Worm (Caenorhabditis elegans) whole organism, late embryonic: ENCODE measurements around the gene nas-25.

Experiments used
- C08G9.2 ChIP-seq: sonication (generic microtip); optimal IDR thresholded peaks from 2 replicates; lab custom pipeline; 2016; ENCODE audit warnings: mild to moderate bottlenecking, missing genetic modification characterization, moderate library complexity, missing compliant biosample characterization
- Y22D7AL.16 ChIP-seq: sonication (generic microtip); optimal IDR thresholded peaks from 2 replicates; lab custom pipeline; 2016; ENCODE audit warnings: missing genetic modification characterization, missing compliant biosample characterization
- ceh-14 ChIP-seq: sonication (generic microtip); optimal IDR thresholded peaks from 2 replicates; lab custom pipeline; 2016; ENCODE audit warnings: missing genotype, missing genetic modification characterization, missing compliant biosample characterization
- ceh-22 ChIP-seq: sonication (generic microtip); optimal IDR thresholded peaks from 2 replicates; lab custom pipeline; 2017; ENCODE audit warnings: missing biosample characterization, missing genetic modification characterization
- ceh-24 ChIP-seq: sonication (generic microtip); optimal IDR thresholded peaks from 2 replicates; lab custom pipeline; 2016; ENCODE audit warnings: mild to moderate bottlenecking, missing genetic modification characterization, missing compliant biosample characterization
- ceh-31 ChIP-seq: sonication (generic microtip); optimal IDR thresholded peaks from 2 replicates; lab custom pipeline; 2016; ENCODE audit warnings: missing genetic modification characterization, missing compliant biosample characterization
- ceh-48 ChIP-seq: sonication (generic microtip); optimal IDR thresholded peaks from 2 replicates; lab custom pipeline; 2016; ENCODE audit warnings: missing genetic modification characterization, inconsistent platforms, missing compliant biosample characterization
- ceh-9 ChIP-seq: sonication (generic microtip); optimal IDR thresholded peaks from 2 replicates; lab custom pipeline; 2016; ENCODE audit warnings: mild to moderate bottlenecking, missing genetic modification characterization, inconsistent platforms, missing compliant biosample characterization
- che-1 ChIP-seq: sonication (generic microtip); optimal IDR thresholded peaks from 2 replicates; lab custom pipeline; 2016; ENCODE audit warnings: mild to moderate bottlenecking, missing genetic modification characterization, missing compliant biosample characterization
- dve-1 ChIP-seq: sonication (generic microtip); optimal IDR thresholded peaks from 2 replicates; lab custom pipeline; 2017; ENCODE audit warnings: antibody characterized with exemption, mild to moderate bottlenecking, missing genetic modification characterization, missing compliant biosample characterization
- elt-2 ChIP-seq: sonication (generic microtip); optimal IDR thresholded peaks from 2 replicates; lab custom pipeline; 2016; ENCODE audit warnings: missing genetic modification reagents, missing genetic modification characterization, missing compliant biosample characterization
- elt-4 ChIP-seq: sonication (generic microtip); optimal IDR thresholded peaks from 2 replicates; lab custom pipeline; 2016; ENCODE audit warnings: missing genetic modification characterization, missing compliant biosample characterization
- ets-4 ChIP-seq: sonication (generic microtip); optimal IDR thresholded peaks from 2 replicates; lab custom pipeline; 2016; ENCODE audit warnings: missing genetic modification characterization, missing compliant biosample characterization
- eyg-1 ChIP-seq: sonication (generic microtip); optimal IDR thresholded peaks from 2 replicates; lab custom pipeline; 2016; ENCODE audit warnings: missing genotype, missing genetic modification characterization, missing compliant biosample characterization
- fax-1 ChIP-seq: sonication (generic microtip); optimal IDR thresholded peaks from 2 replicates; lab custom pipeline; 2016; ENCODE audit warnings: missing genotype, missing genetic modification characterization, missing compliant biosample characterization
- fkh-10 ChIP-seq: fragments of 150-350 bp; optimal IDR thresholded peaks from 2 replicates; lab custom pipeline; 2014; ENCODE audit warnings: missing biosample characterization, missing genetic modification reagents, missing genetic modification characterization
- fkh-6 ChIP-seq: sonication (generic microtip); optimal IDR thresholded peaks from 2 replicates; lab custom pipeline; 2016; ENCODE audit warnings: missing genetic modification characterization, missing compliant biosample characterization
- gmeb-2 ChIP-seq: sonication (generic microtip); optimal IDR thresholded peaks from 2 replicates; lab custom pipeline; 2016; ENCODE audit warnings: missing genetic modification characterization, inconsistent platforms, missing compliant biosample characterization
- hlh-13 ChIP-seq: fragments of 200-800 bp; sonication (Bioruptor generic); optimal IDR thresholded peaks from 2 replicates; lab custom pipeline; 2018; ENCODE audit warnings: mild to moderate bottlenecking, missing genetic modification characterization, missing compliant biosample characterization
- hlh-30 ChIP-seq: sonication (generic microtip); optimal IDR thresholded peaks from 2 replicates; lab custom pipeline; 2017; ENCODE audit warnings: antibody characterized with exemption, missing genetic modification characterization, missing compliant biosample characterization; ENCODE audit not compliant: insufficient read depth
- hlh-8 ChIP-seq: sonication (generic microtip); optimal IDR thresholded peaks from 2 replicates; lab custom pipeline; 2016; ENCODE audit warnings: missing genotype, missing genetic modification characterization, missing compliant biosample characterization
- lim-6 ChIP-seq: sonication (generic microtip); optimal IDR thresholded peaks from 2 replicates; lab custom pipeline; 2016; ENCODE audit warnings: missing genetic modification characterization, missing compliant biosample characterization
- lin-11 ChIP-seq: fragments of 200-800 bp; sonication (Bioruptor generic); optimal IDR thresholded peaks from 2 replicates; lab custom pipeline; 2018; ENCODE audit warnings: mild to moderate bottlenecking, missing genetic modification characterization, missing compliant biosample characterization
- madf-2 ChIP-seq: sonication (generic microtip); optimal IDR thresholded peaks from 2 replicates; lab custom pipeline; 2017; ENCODE audit warnings: missing genetic modification characterization, missing compliant biosample characterization
- mec-3 ChIP-seq: sonication (generic microtip); optimal IDR thresholded peaks from 2 replicates; lab custom pipeline; 2016; ENCODE audit warnings: borderline replicate concordance, missing genetic modification characterization, missing compliant biosample characterization
- nhr-11 ChIP-seq: fragments of 150-350 bp; optimal IDR thresholded peaks from 2 replicates; lab custom pipeline; 2014; ENCODE audit warnings: missing biosample characterization, missing genetic modification characterization
- npax-4 ChIP-seq: sonication (generic microtip); optimal IDR thresholded peaks from 2 replicates; lab custom pipeline; 2016; ENCODE audit warnings: missing genetic modification characterization, missing compliant biosample characterization
- pag-3 ChIP-seq: sonication (generic microtip); optimal IDR thresholded peaks from 2 replicates; lab custom pipeline; 2016; ENCODE audit warnings: missing compliant biosample characterization, missing genetic modification characterization, borderline replicate concordance
- pros-1 ChIP-seq: fragments of 150-350 bp; optimal IDR thresholded peaks from 2 replicates; lab custom pipeline; 2014; ENCODE audit warnings: missing biosample characterization, missing genetic modification reagents, missing genetic modification characterization
- sdc-2 ChIP-seq: sonication (generic microtip); optimal IDR thresholded peaks from 2 replicates; lab custom pipeline; 2016; ENCODE audit warnings: missing genotype, missing genetic modification characterization, missing compliant biosample characterization
- sox-2 ChIP-seq: fragments of 200-800 bp; sonication (Bioruptor generic); IDR thresholded peaks from 2 replicates; pipeline ENCODE4 v1.3.6; 2022; ENCODE audit warnings: missing genetic modification reagents, missing genetic modification characterization, missing compliant biosample characterization
- syd-9 ChIP-seq: sonication (generic microtip); optimal IDR thresholded peaks from 2 replicates; lab custom pipeline; 2016; ENCODE audit warnings: mild to moderate bottlenecking, missing genetic modification characterization, moderate library complexity, missing compliant biosample characterization
- tbx-7 ChIP-seq: sonication (generic microtip); optimal IDR thresholded peaks from 2 replicates; lab custom pipeline; 2016; ENCODE audit warnings: missing genotype, missing genetic modification characterization, missing compliant biosample characterization
- ttx-3 ChIP-seq: sonication (generic microtip); optimal IDR thresholded peaks from 2 replicates; lab custom pipeline; 2016; ENCODE audit warnings: missing genetic modification reagents, missing genetic modification characterization, missing compliant biosample characterization
- unc-3 ChIP-seq, 2 experiments: fragments of 200-800 bp in 1 of 2; sonication (Bioruptor generic) in 1 of 2; sonication (generic microtip) in 1 of 2; conservative IDR thresholded peaks in 1 of 2; optimal IDR thresholded peaks in 1 of 2; 2 replicates each; pipeline versions ENCODE4 v1.3.6 to Lab custom; 2016 to 2022; ENCODE audit warnings: missing compliant biosample characterization in 2 of 2, missing genetic modification characterization in 2 of 2, missing genetic modification reagents in 1 of 2
- unc-42 ChIP-seq: sonication (generic microtip); optimal IDR thresholded peaks from 2 replicates; lab custom pipeline; 2016; ENCODE audit warnings: missing genotype, missing genetic modification characterization, missing compliant biosample characterization

Gene nas-25

DNA sequence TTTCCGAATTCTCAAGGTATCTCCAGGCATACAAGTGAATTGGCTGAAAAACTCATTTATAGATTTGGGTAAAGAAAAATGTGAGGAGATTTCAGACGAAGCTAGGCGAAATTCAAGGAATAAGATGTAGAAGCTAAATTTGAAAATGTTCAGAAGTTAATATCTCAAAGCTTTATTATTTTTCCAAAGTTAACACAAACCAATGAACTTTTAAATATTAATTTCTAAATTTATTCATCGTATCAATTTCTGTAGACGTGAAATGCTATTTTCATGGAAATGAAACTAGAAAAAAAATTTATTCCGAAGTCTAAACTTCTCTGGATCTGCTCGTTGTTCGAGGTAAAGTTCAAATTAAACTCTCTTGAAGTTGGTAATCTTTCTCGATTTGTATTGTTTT is 19.4 kb downstream of the nas-25 start, which contains the start of gene agxt-1:
agxt-1 (plus strand) TSS at position 301 of the 400 bp plus-strand sequence.
- TF ChIP-seq hlh-30 (tag; lab: Kevin White, UChicago) (no peak), gmeb-2 (tag; lab: Kevin White, UChicago) (no peak), lin-11 (tag; lab: Kevin White, UChicago) (no peak), tbx-7 (no peak), fax-1 (tag; lab: Kevin White, UChicago) (no peak), C08G9.2 (tag; lab: Kevin White, UChicago) (no peak), ttx-3 (tag; lab: Kevin White, UChicago) (no peak), ceh-48 (no peak)

- TF ChIP-seq elt-2 (peak; percentile 36), ets-4 (tag; lab: Kevin White, UChicago) (no peak), Y22D7AL.16 (tag; lab: Kevin White, UChicago) (no peak)
- TF ChIP-seq, all 69 proteins: peak for 1
Measured at ce11 chrII:8845932-8846331, 20.1 kb downstream of the nas-25 start.

DNA sequence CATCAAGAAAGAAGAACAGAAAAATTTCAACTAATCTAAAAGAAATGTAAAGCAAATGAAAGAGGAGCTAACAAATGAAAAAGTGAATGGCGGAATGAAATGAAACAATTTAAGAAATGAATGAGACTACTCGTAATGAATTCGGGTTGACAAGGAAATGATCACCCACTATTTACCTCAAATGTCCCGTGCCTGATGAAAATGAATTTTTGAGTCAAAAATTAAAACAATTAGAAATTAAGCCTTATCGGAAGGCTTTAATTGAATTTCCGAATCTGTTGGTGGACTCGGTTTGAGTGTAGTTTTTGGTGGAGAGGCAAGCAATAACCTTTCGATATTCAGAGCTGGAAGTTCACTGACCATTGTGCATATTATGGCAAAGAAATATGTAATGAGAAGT is 23.1 kb downstream of the nas-25 start:
- TF ChIP-seq eyg-1 (tag; lab: Kevin White, UChicago) (no peak), nhr-11 (tag; lab: Kevin White, UChicago) (no peak), syd-9 (tag; lab: Kevin White, UChicago) (no peak), ceh-14 (tag; lab: Kevin White, UChicago) (no peak), ceh-9 (tag; lab: Kevin White, UChicago) (no peak), mec-3 (no peak), che-1 (tag; lab: Kevin White, UChicago) (no peak), fkh-6 (tag; lab: Kevin White, UChicago) (no peak), Y22D7AL.16 (tag; lab: Kevin White, UChicago) (no peak), fkh-10 (GFP tag; lab: Kevin White, UChicago) (no peak), elt-4 (tag; lab: Kevin White, UChicago) (no peak), tbx-7 (no peak), hlh-13 (GFP tag; lab: Kevin White, UChicago) (no peak), madf-2 (no peak), sdc-2 (tag; lab: Kevin White, UChicago) (no peak), lim-6 (tag; lab: Kevin White, UChicago) (no peak), sox-2 (GFP tag; lab: Robert Waterston, UW) (no peak)
- TF ChIP-seq, all 69 proteins: peak for 0

- TF ChIP-seq npax-4 (tag; lab: Kevin White, UChicago) (no peak), pag-3 (tag; lab: Kevin White, UChicago) (no peak)
Measured at ce11 chrII:8851996-8852587, 26.2 kb downstream of the nas-25 start, which contains the start of gene oac-46. Gene oac-46 (minus strand): TSS chrII:8852096.

DNA sequence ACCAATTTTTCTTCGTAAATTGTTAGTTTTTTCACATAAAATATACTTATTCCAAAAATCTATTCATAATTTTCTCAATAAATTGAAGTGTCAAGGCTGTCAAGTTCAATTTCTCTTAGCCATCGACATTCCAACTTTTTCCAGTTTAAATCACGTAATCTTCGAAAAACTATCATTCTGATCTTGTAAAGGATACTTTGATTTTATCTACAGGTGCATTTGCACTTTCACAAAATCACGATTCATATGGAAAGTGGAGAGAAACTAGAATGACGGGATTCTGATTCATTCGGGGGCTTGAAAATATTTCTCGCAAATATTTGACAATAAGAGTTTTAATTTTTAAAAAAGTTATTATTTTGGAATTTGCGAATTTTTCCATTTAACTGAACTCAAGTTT is 27.4 kb downstream of the nas-25 start:
- TF ChIP-seq unc-3 (GFP tag; conservative IDR thresholded peaks at IDR 0.05; lab: Robert Waterston, UW) (no peak), unc-3 (tag; optimal IDR thresholded peaks at IDR 0.05; lab: Kevin White, UChicago) (no peak), ceh-24 (no peak), ceh-22 (tag; lab: Kevin White, UChicago) (no peak), dve-1 (tag; lab: Kevin White, UChicago) (no peak), pros-1 (tag; lab: Kevin White, UChicago) (no peak), ttx-3 (tag; lab: Kevin White, UChicago) (no peak), lin-11 (tag; lab: Kevin White, UChicago) (no peak), che-1 (tag; lab: Kevin White, UChicago) (no peak), fax-1 (tag; lab: Kevin White, UChicago) (no peak), tbx-7 (no peak), hlh-8 (no peak), ceh-31 (tag; lab: Kevin White, UChicago) (no peak), unc-42 (tag; lab: Kevin White, UChicago) (no peak)
- TF ChIP-seq, all 69 proteins: peak for 0
